Worm (Caenorhabditis elegans): ENCODE results near the gene F59E11.2.

F59E11.2 gene

ce11 chrV:8991679-8992078 is 9.6 kb upstream of the F59E11.2 start, which contains the start of gene F59E11.6:
Gene F59E11.6, plus strand, starts transcription at chrV:8991789.
- TF ChIP-seq W03F9.2 (tag; optimal IDR thresholded peaks at IDR 0.05), result no peak
- no peak for TF ChIP-seq him-1 (tag; optimal IDR thresholded peaks at IDR 0.05)
- TF ChIP-seq dao-5 (tag; optimal IDR thresholded peaks at IDR 0.05), result no peak

- no peak for TF ChIP-seq him-1 (tag; optimal IDR thresholded peaks at IDR 0.05)
- TF ChIP-seq dao-5 (tag; optimal IDR thresholded peaks at IDR 0.05), result no peak
- no peak for TF ChIP-seq W03F9.2 (tag; optimal IDR thresholded peaks at IDR 0.05)
Measured at ce11 chrV:8994272-8994671, 7.0 kb upstream of the F59E11.2 start.

ce11 chrV:8994801-8995200 is 6.5 kb upstream of the F59E11.2 start, which contains the start of gene F59E11.5:
Gene F59E11.5, plus strand, starts transcription at chrV:8995101.
- TF ChIP-seq him-1 (tag; optimal IDR thresholded peaks at IDR 0.05), result no peak
- TF ChIP-seq dao-5 (tag; optimal IDR thresholded peaks at IDR 0.05), result no peak
- TF ChIP-seq W03F9.2 (tag; optimal IDR thresholded peaks at IDR 0.05), result no peak

ce11 chrV:9003291-9003690 is 2.0 kb downstream of the F59E11.2 start, which contains the start of gene srx-1:
Gene srx-1, plus strand, starts transcription at chrV:9003672.
- TF ChIP-seq him-1 (tag; optimal IDR thresholded peaks at IDR 0.05) (no peak), W03F9.2 (tag; optimal IDR thresholded peaks at IDR 0.05) (no peak), dao-5 (tag; optimal IDR thresholded peaks at IDR 0.05) (no peak)

- TF ChIP-seq W03F9.2 (tag; optimal IDR thresholded peaks at IDR 0.05), result no peak
- TF ChIP-seq him-1 (tag; optimal IDR thresholded peaks at IDR 0.05), result no peak
- TF ChIP-seq dao-5 (tag; optimal IDR thresholded peaks at IDR 0.05), result no peak
Measured at ce11 chrV:9005243-9005642, 4.0 kb downstream of the F59E11.2 start, which contains the start of gene srx-3. Gene srx-3, plus strand, starts transcription at chrV:9005543.

- TF ChIP-seq dao-5 (tag; optimal IDR thresholded peaks at IDR 0.05) (no peak), W03F9.2 (tag; optimal IDR thresholded peaks at IDR 0.05) (no peak), him-1 (tag; optimal IDR thresholded peaks at IDR 0.05) (no peak)
Measured at ce11 chrV:9009175-9009574, 7.9 kb downstream of the F59E11.2 start, which contains the start of gene srx-2. Gene srx-2, plus strand, starts transcription at chrV:9009475.

ce11 chrV:9013765-9014164 is 12.5 kb downstream of the F59E11.2 start, which contains the start of gene srh-201:
Gene srh-201, minus strand, starts transcription at chrV:9013865.
- TF ChIP-seq him-1 (tag; optimal IDR thresholded peaks at IDR 0.05) (no peak), W03F9.2 (tag; optimal IDR thresholded peaks at IDR 0.05) (no peak), dao-5 (tag; optimal IDR thresholded peaks at IDR 0.05) (no peak)

ce11 chrV:9015540-9015939 is 14.3 kb downstream of the F59E11.2 start, which contains the start of gene srt-18:
Gene srt-18, minus strand, starts transcription at chrV:9015640.
- TF ChIP-seq him-1 (tag; optimal IDR thresholded peaks at IDR 0.05) (no peak), dao-5 (tag; optimal IDR thresholded peaks at IDR 0.05) (no peak), W03F9.2 (tag; optimal IDR thresholded peaks at IDR 0.05) (no peak)

ce11 chrV:9016479-9016878 is 15.2 kb downstream of the F59E11.2 start, which contains the start of gene oac-40:
Gene oac-40, plus strand, starts transcription at chrV:9016779.
- TF ChIP-seq W03F9.2 (tag; optimal IDR thresholded peaks at IDR 0.05), result no peak
- no peak for TF ChIP-seq dao-5 (tag; optimal IDR thresholded peaks at IDR 0.05)
- no peak for TF ChIP-seq him-1 (tag; optimal IDR thresholded peaks at IDR 0.05)

- TF ChIP-seq W03F9.2 (tag; optimal IDR thresholded peaks at IDR 0.05) (no peak), dao-5 (tag; optimal IDR thresholded peaks at IDR 0.05) (no peak), him-1 (tag; optimal IDR thresholded peaks at IDR 0.05) (no peak)
Measured at ce11 chrV:9018871-9019270, 17.6 kb downstream of the F59E11.2 start.

ce11 chrV:9022078-9022477 is 20.8 kb downstream of the F59E11.2 start, which contains the start of gene oac-41:
Gene oac-41, minus strand, starts transcription at chrV:9022178.
- TF ChIP-seq W03F9.2 (tag; optimal IDR thresholded peaks at IDR 0.05), result no peak
- TF ChIP-seq dao-5 (tag; optimal IDR thresholded peaks at IDR 0.05), result no peak
- TF ChIP-seq him-1 (tag; optimal IDR thresholded peaks at IDR 0.05), result no peak

ce11 chrV:9024713-9025112 is 23.4 kb downstream of the F59E11.2 start, which contains the start of gene bus-1:
Gene bus-1, minus strand, starts transcription at chrV:9024813.
- TF ChIP-seq him-1 (tag; optimal IDR thresholded peaks at IDR 0.05) (no peak), W03F9.2 (tag; optimal IDR thresholded peaks at IDR 0.05) (no peak), dao-5 (tag; optimal IDR thresholded peaks at IDR 0.05) (no peak)

ce11 chrV:9030248-9030647 is 29.0 kb downstream of the F59E11.2 start, which contains the start of gene C25E10.5:
Gene C25E10.5, plus strand, starts transcription at chrV:9030548.
- TF ChIP-seq him-1 (tag; optimal IDR thresholded peaks at IDR 0.05) (no peak), W03F9.2 (tag; optimal IDR thresholded peaks at IDR 0.05) (no peak)

ce11 chrV:9033267-9033666 is 32.0 kb downstream of the F59E11.2 start, which contains the start of gene C25E10.4:
Gene C25E10.4, plus strand, starts transcription at chrV:9033567.
- TF ChIP-seq dao-5 (tag; optimal IDR thresholded peaks at IDR 0.05), result no peak

ce11 chrV:9035685-9036084 is 34.4 kb downstream of the F59E11.2 start, which contains the start of gene srsx-34:
Gene srsx-34, plus strand, starts transcription at chrV:9035985.
- TF ChIP-seq him-1 (tag; optimal IDR thresholded peaks at IDR 0.05), result no peak
- no peak for TF ChIP-seq dao-5 (tag; optimal IDR thresholded peaks at IDR 0.05)
- TF ChIP-seq W03F9.2 (tag; optimal IDR thresholded peaks at IDR 0.05), result no peak
